Worm (Caenorhabditis elegans): ENCODE measurements around the gene act-5.

The act-5 gene

ce11 chrIII:13643534-13643933, 37.7 kb upstream of the act-5 start, which contains the start of the genes drr-2 and set-16 (continued):
- TF ChIP-seq ztf-7 (tag; optimal IDR thresholded peaks at IDR 0.05) (peak; percentile 89), dmd-6 (GFP tag; IDR thresholded peaks at IDR 0.05) (peak; percentile 99), nhr-11 (tag; optimal IDR thresholded peaks at IDR 0.05) (peak; percentile 99), tag-97 (GFP tag; IDR thresholded peaks at IDR 0.05) (0 out of 2 replicates have a peak, but pooled peaks have one; percentile 71), zip-2 (tag; optimal IDR thresholded peaks at IDR 0.05) (peak; percentile 83), fos-1 (tag; optimal IDR thresholded peaks at IDR 0.05) (peak; percentile 91), nhr-6 (tag; optimal IDR thresholded peaks at IDR 0.05) (peak; percentile 99), ceh-28 (tag; optimal IDR thresholded peaks at IDR 0.05) (peak; percentile 81), ceh-62 (tag; optimal IDR thresholded peaks at IDR 0.05) (peak; percentile 7), snpc-1.2 (GFP tag; IDR thresholded peaks at IDR 0.05) (peak; percentile 92), F10B5.3 (tag; optimal IDR thresholded peaks at IDR 0.05) (peak; percentile 95), nhr-76 (tag; optimal IDR thresholded peaks at IDR 0.05) (peak; percentile 77), lin-29 (GFP tag; IDR thresholded peaks at IDR 0.05) (peak; percentile 98), dpl-1 (GFP tag; optimal IDR thresholded peaks at IDR 0.05) (peak; percentile 97), D1046.2 (GFP tag; IDR thresholded peaks at IDR 0.05) (peak; percentile 94), skn-1 (tag; optimal IDR thresholded peaks at IDR 0.05) (peak; percentile 79), Y5F2A.4 (GFP tag; optimal IDR thresholded peaks at IDR 0.05) (peak; percentile 86), attf-4 (tag; optimal IDR thresholded peaks at IDR 0.05) (no peak), aly-2 (tag; optimal IDR thresholded peaks at IDR 0.05) (no peak), jun-1 (tag; optimal IDR thresholded peaks at IDR 0.05) (peak; percentile 96), unc-62 (GFP tag; optimal IDR thresholded peaks at IDR 0.05 in 1 of 2) (peak in 1 of 2 experiments; percentile 98), unc-62 (tag; optimal IDR thresholded peaks at IDR 0.05) (no peak), ctbp-1 (GFP tag; IDR thresholded peaks at IDR 0.05) (peak; percentile 98), snpc-4 (tag; optimal IDR thresholded peaks at IDR 0.05) (no peak), mdt-29 (GFP tag; IDR thresholded peaks at IDR 0.05) (peak; percentile 98), sdz-12 (GFP tag; optimal IDR thresholded peaks at IDR 0.05) (peak; percentile 12), pqm-1 (tag; optimal IDR thresholded peaks at IDR 0.05) (no peak), lsy-2 (tag; optimal IDR thresholded peaks at IDR 0.05) (peak; percentile 90 to 97), F44E2.7 (GFP tag; IDR thresholded peaks at IDR 0.05) (peak; percentile 96), zfp-2 (tag; optimal IDR thresholded peaks at IDR 0.05) (peak; percentile 94), Y75B8A.6 (GFP tag; IDR thresholded peaks at IDR 0.05) (peak; percentile 97), ceh-20 (GFP tag; IDR thresholded peaks at IDR 0.05) (peak; percentile 99), nhr-111 (GFP tag; optimal IDR thresholded peaks at IDR 0.05) (no peak), F37D6.2 (tag; optimal IDR thresholded peaks at IDR 0.05) (peak; percentile 96), F26F4.8 (GFP tag; conservative IDR thresholded peaks at IDR 0.05) (no peak), ZK337.2 (GFP tag; IDR thresholded peaks at IDR 0.05) (0 out of 2 replicates have a peak, but pooled peaks have one; percentile 51), unc-39 (tag; optimal IDR thresholded peaks at IDR 0.05) (no peak), lin-15B (tag; optimal IDR thresholded peaks at IDR 0.05) (peak; percentile 95), Y48G9A.11 (GFP tag; IDR thresholded peaks at IDR 0.05) (peak; percentile 89), nhr-102 (tag; optimal IDR thresholded peaks at IDR 0.05) (peak; percentile 99), nhr-10 (tag; optimal IDR thresholded peaks at IDR 0.05) (peak; percentile 94), zip-11 (GFP tag; IDR thresholded peaks at IDR 0.05) (0 out of 2 replicates have a peak, but pooled peaks have one; percentile 41), hmg-1.1 (GFP tag; IDR thresholded peaks at IDR 0.05) (peak; percentile 99), lin-38 (GFP tag; IDR thresholded peaks at IDR 0.05) (peak; percentile 96), dmd-8 (GFP tag; IDR thresholded peaks at IDR 0.05) (0 out of 2 replicates have a peak, but pooled peaks have one; percentile 51), daf-19 (GFP tag; conservative IDR thresholded peaks at IDR 0.05) (no peak), hif-1 (tag; optimal IDR thresholded peaks at IDR 0.05) (peak; percentile 87 to 93), fkh-10 (GFP tag; optimal IDR thresholded peaks at IDR 0.05) (peak; percentile 92), Y105C5A.15 (GFP tag; IDR thresholded peaks at IDR 0.05) (peak; percentile 66; the same call in 1 of the 2 replicates), duxl-1 (tag; optimal IDR thresholded peaks at IDR 0.05; ENCODE audit: poor library complexity) (peak; percentile 96), R02D3.7 (tag; optimal IDR thresholded peaks at IDR 0.05) (peak; percentile 3), hlh-30 (tag; optimal IDR thresholded peaks at IDR 0.05; ENCODE audit: insufficient read depth) (peak; percentile 92), nhr-77 (tag; optimal IDR thresholded peaks at IDR 0.05) (peak; percentile 98)

All from whole organism, L4 larva.